Worm (Caenorhabditis elegans) whole organism, early embryonic: ENCODE measurements around the gene gst-11.

ENCODE experiments used
- B0310.2 ChIP-seq: sonication (generic microtip); optimal IDR thresholded peaks from 2 replicates; lab custom pipeline; 2016; ENCODE audit warnings: mild to moderate bottlenecking, missing genetic modification characterization, missing compliant biosample characterization
- F13C5.2 ChIP-seq: sonication (generic microtip); optimal IDR thresholded peaks from 2 replicates; lab custom pipeline; 2017; ENCODE audit warnings: mild to moderate bottlenecking, missing genetic modification characterization, inconsistent platforms, missing compliant biosample characterization
- aly-1 ChIP-seq: sonication (generic microtip); optimal IDR thresholded peaks from 2 replicates; lab custom pipeline; 2016; ENCODE audit warnings: missing genetic modification characterization, missing compliant biosample characterization
- ama-1 ChIP-seq: fragments of 150-350 bp; optimal IDR thresholded peaks from 2 replicates; lab custom pipeline; 2014
- ceh-13 ChIP-seq: fragments of 200-800 bp; sonication (Bioruptor generic); optimal IDR thresholded peaks from 2 replicates; lab custom pipeline; 2018; ENCODE audit warnings: mild to moderate bottlenecking, missing genetic modification characterization, missing compliant biosample characterization
- ceh-36 ChIP-seq: sonication (generic microtip); optimal IDR thresholded peaks from 2 replicates; lab custom pipeline; 2016; ENCODE audit warnings: missing genetic modification characterization, inconsistent platforms, missing compliant biosample characterization
- ets-7 ChIP-seq: sonication (generic microtip); optimal IDR thresholded peaks from 2 replicates; lab custom pipeline; 2016; ENCODE audit warnings: missing genotype, missing genetic modification characterization, missing compliant biosample characterization
- flt-1 ChIP-seq: fragments of 200-800 bp; sonication (Bioruptor generic); IDR thresholded peaks from 2 replicates; pipeline ENCODE4 v1.3.6; 2022; ENCODE audit warnings: missing genetic modification characterization, missing compliant biosample characterization
- hmbx-1 ChIP-seq: sonication (generic microtip); optimal IDR thresholded peaks from 2 replicates; lab custom pipeline; 2016; ENCODE audit warnings: mild to moderate bottlenecking, missing genetic modification characterization, missing compliant biosample characterization
- hmg-4 ChIP-seq: fragments of 200-800 bp; sonication (Bioruptor generic); optimal IDR thresholded peaks from 2 replicates; lab custom pipeline; 2018; ENCODE audit warnings: mild to moderate bottlenecking, missing genetic modification characterization, missing compliant biosample characterization
- hnd-1 ChIP-seq: sonication (generic microtip); optimal IDR thresholded peaks from 2 replicates; lab custom pipeline; 2016; ENCODE audit warnings: missing genetic modification characterization, missing compliant biosample characterization
- pes-1 ChIP-seq: fragments of 200-800 bp; sonication (Bioruptor generic); IDR thresholded peaks from 2 replicates; pipeline ENCODE4 v1.3.6; 2022; ENCODE audit warnings: missing genetic modification reagents, missing genetic modification characterization, missing compliant biosample characterization
- scrt-1 ChIP-seq: fragments of 200-800 bp; sonication (Bioruptor generic); IDR thresholded peaks from 2 replicates; pipeline ENCODE4 v1.3.6; 2022; ENCODE audit warnings: missing genetic modification characterization, missing compliant biosample characterization
- sea-1 ChIP-seq: fragments of 200-800 bp; sonication (Bioruptor generic); conservative IDR thresholded peaks from 2 replicates; pipeline ENCODE4 v1.3.6; 2022; ENCODE audit warnings: missing genetic modification characterization, missing compliant biosample characterization
- tbx-11 ChIP-seq: fragments of 200-800 bp; sonication (Bioruptor generic); IDR thresholded peaks from 2 replicates; pipeline ENCODE4 v1.3.6; 2022; ENCODE audit warnings: missing genetic modification characterization, missing compliant biosample characterization
- tbx-37 ChIP-seq: fragments of 200-800 bp; sonication (Bioruptor generic); conservative IDR thresholded peaks from 2 replicates; pipeline ENCODE4 v1.3.6; 2022; ENCODE audit warnings: missing genetic modification reagents, missing genetic modification characterization, missing compliant biosample characterization
- tra-4 ChIP-seq: sonication (generic microtip); optimal IDR thresholded peaks from 2 replicates; lab custom pipeline; 2017; ENCODE audit warnings: missing genetic modification characterization, missing compliant biosample characterization

The gst-11 gene

ce11 chrX:3633654-3634053 is at the start of gene gst-11:
Gene gst-11 (minus strand): TSS chrX:3633754.
- TF ChIP-seq scrt-1 (GFP tag; lab: Robert Waterston, UW) (no peak), ets-7 (tag; lab: Kevin White, UChicago) (no peak), hmg-4 (GFP tag; lab: Kevin White, UChicago) (no peak), ama-1 (lab: Kevin White, UChicago) (no peak), tbx-11 (GFP tag; lab: Robert Waterston, UW) (no peak), ceh-36 (tag; lab: Kevin White, UChicago) (no peak), B0310.2 (tag; lab: Kevin White, UChicago) (no peak)

ce11 chrX:3683060-3683459 is 49.5 kb upstream of the gst-11 start:
- TF ChIP-seq pes-1 (GFP tag; lab: Robert Waterston, UW) = no peak
- TF ChIP-seq hmg-4 (GFP tag; lab: Kevin White, UChicago) = peak; percentile 25

ce11 chrX:3680544-3681214 is 47.1 kb upstream of the gst-11 start, which contains the start of gene tsp-17:
Gene tsp-17 (plus strand): TSS chrX:3681164.
- TF ChIP-seq pes-1 (GFP tag; lab: Robert Waterston, UW) (no peak), ceh-13 (GFP tag; lab: Kevin White, UChicago) (no peak), ama-1 (lab: Kevin White, UChicago) (no peak), ceh-36 (tag; lab: Kevin White, UChicago) (no peak), hmg-4 (GFP tag; lab: Kevin White, UChicago) (no peak), B0310.2 (tag; lab: Kevin White, UChicago) (no peak), scrt-1 (GFP tag; lab: Robert Waterston, UW) (no peak), tbx-37 (GFP tag; lab: Robert Waterston, UW) (no peak)

DNA sequence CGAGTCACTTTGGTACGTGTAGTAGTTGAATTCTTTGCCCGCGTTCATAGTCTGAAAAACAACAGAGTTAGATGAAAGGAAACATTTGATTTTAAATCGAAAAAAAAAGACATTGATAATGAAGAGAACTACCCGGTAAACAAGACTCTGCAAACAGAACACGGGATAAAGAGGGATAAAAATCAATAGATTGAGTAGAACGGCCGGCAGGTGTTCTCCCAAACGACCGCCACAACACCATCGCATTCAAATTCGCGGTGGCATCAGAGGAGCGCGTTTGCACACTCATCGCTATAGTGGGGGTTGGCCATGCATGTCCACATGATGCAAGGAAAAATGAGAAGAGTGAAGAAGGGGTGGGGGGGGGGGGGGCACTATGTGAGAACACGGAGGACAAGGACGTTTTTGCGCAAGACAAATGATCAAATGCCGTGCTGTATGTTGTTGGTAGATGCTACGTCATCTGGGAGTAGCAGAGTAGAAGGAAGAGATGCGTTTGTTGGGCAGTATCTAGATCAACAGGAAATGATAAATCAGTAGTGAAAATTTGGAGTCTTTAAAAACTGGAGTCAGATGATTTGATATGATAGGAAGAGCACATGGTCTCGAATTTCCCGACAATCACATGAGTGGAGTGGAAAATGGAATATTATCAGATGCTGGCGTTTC is 45.1 kb upstream of the gst-11 start, which contains the start of gene tag-52:
tag-52 (minus strand) TSS at position 51 of the 669 bp plus-strand sequence.
- TF ChIP-seq hmbx-1 (tag; lab: Kevin White, UChicago) (no peak), flt-1 (GFP tag; lab: Robert Waterston, UW) (no peak), hmg-4 (GFP tag; lab: Kevin White, UChicago) (peak; percentile 88), ceh-36 (tag; lab: Kevin White, UChicago) (peak; percentile 34), F13C5.2 (tag; lab: Kevin White, UChicago) (peak; percentile 65), pes-1 (GFP tag; lab: Robert Waterston, UW) (no peak), ets-7 (tag; lab: Kevin White, UChicago) (no peak)

- TF ChIP-seq tra-4 (tag; lab: Kevin White, UChicago) (no peak), tbx-37 (GFP tag; lab: Robert Waterston, UW) (no peak), B0310.2 (tag; lab: Kevin White, UChicago) (no peak), F13C5.2 (tag; lab: Kevin White, UChicago) (no peak), ets-7 (tag; lab: Kevin White, UChicago) (no peak), ama-1 (lab: Kevin White, UChicago) (no peak), sea-1 (GFP tag; lab: Robert Waterston, UW) (no peak), aly-1 (tag; lab: Kevin White, UChicago) (no peak), hmbx-1 (tag; lab: Kevin White, UChicago) (no peak), pes-1 (GFP tag; lab: Robert Waterston, UW) (no peak), scrt-1 (GFP tag; lab: Robert Waterston, UW) (no peak), flt-1 (GFP tag; lab: Robert Waterston, UW) (no peak), ceh-13 (GFP tag; lab: Kevin White, UChicago) (no peak)
Observed at ce11 chrX:3673584-3674108, 40.1 kb upstream of the gst-11 start, which contains the start of gene ceh-63. Gene ceh-63 (minus strand): TSS chrX:3674058.

- no peak for TF ChIP-seq ets-7 (tag; lab: Kevin White, UChicago)
Observed at ce11 chrX:3671998-3672397, 38.4 kb upstream of the gst-11 start, which contains the start of gene C02F12.5. Gene C02F12.5 (minus strand): TSS chrX:3672098.

- no peak for TF ChIP-seq tbx-11 (GFP tag; lab: Robert Waterston, UW)
- no peak for TF ChIP-seq sea-1 (GFP tag; lab: Robert Waterston, UW)
- TF ChIP-seq tra-4 (tag; lab: Kevin White, UChicago) = no peak
- TF ChIP-seq aly-1 (tag; lab: Kevin White, UChicago) = no peak
- no peak for TF ChIP-seq hnd-1 (tag; lab: Kevin White, UChicago)
Observed at ce11 chrX:3668842-3669241, 35.3 kb upstream of the gst-11 start, which contains the start of gene snet-1. Gene snet-1 (minus strand): TSS chrX:3668942.

- no peak for TF ChIP-seq sea-1 (GFP tag; lab: Robert Waterston, UW)
- TF ChIP-seq ets-7 (tag; lab: Kevin White, UChicago) = no peak
- no peak for TF ChIP-seq hnd-1 (tag; lab: Kevin White, UChicago)
- TF ChIP-seq pes-1 (GFP tag; lab: Robert Waterston, UW) = no peak
- TF ChIP-seq B0310.2 (tag; lab: Kevin White, UChicago) = no peak
- TF ChIP-seq ceh-36 (tag; lab: Kevin White, UChicago) = no peak
- TF ChIP-seq aly-1 (tag; lab: Kevin White, UChicago) = no peak
- TF ChIP-seq ceh-13 (GFP tag; lab: Kevin White, UChicago) = no peak
- TF ChIP-seq hmg-4 (GFP tag; lab: Kevin White, UChicago) = no peak
- TF ChIP-seq F13C5.2 (tag; lab: Kevin White, UChicago) = no peak
Observed at ce11 chrX:3659192-3659591, 25.6 kb upstream of the gst-11 start, which contains the start of gene R11G1.1. Gene R11G1.1 (plus strand): TSS chrX:3659492.
